Worm (Caenorhabditis elegans): ENCODE data around the gene T26C11.9.
A peak's percentile ranks its signal among the peaks of the same experiment; 100 is the strongest.

T26C11.9 gene

DNA sequence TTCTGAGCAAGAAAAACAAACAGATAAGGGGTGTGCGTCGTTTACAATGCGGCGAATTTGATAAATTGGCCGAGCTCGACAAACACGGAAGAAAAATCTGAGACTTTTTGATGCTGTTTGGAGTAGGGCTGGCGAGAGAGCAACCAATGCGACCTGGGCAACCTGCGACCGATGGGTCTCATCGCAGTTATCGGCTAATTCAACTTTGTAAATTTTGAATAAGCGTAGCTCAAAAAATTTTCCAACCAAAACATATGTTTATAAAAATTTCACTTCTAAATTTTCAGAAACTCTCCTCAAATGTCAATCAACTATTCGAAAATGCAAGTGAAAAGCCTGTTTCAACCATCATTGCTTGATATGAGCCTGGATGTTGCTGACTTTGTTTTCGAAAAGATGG lies 38.2 kb upstream of the T26C11.9 start, which contains the start of gene B0294.3 (continued):
- no peak for TF ChIP-seq snpc-1.1 (tag; optimal IDR thresholded peaks at IDR 0.05; ENCODE audit: insufficient read depth)
- TF ChIP-seq F23B12.7 (tag; optimal IDR thresholded peaks at IDR 0.05; ENCODE audit: insufficient read depth) = no peak
- TF ChIP-seq ccch-3 (GFP tag; optimal IDR thresholded peaks at IDR 0.05) = no peak
- TF ChIP-seq madf-10 (tag; optimal IDR thresholded peaks at IDR 0.05) = no peak
- TF ChIP-seq hlh-26 (GFP tag; conservative IDR thresholded peaks at IDR 0.05) = no peak

ce11 chrX:1890817-1891216 lies 37.2 kb upstream of the T26C11.9 start:
- TF ChIP-seq attf-6 (GFP tag; IDR thresholded peaks at IDR 0.05) = no peak
- no peak for TF ChIP-seq tbp1 (GFP tag; optimal IDR thresholded peaks at IDR 0.05)
- TF ChIP-seq F39B2.1 (GFP tag; IDR thresholded peaks at IDR 0.05) = no peak
- TF ChIP-seq lsy-27 (tag; optimal IDR thresholded peaks at IDR 0.05; ENCODE audit: borderline replicate concordance, insufficient read depth) = no peak
- no peak for TF ChIP-seq mes-4 (tag; optimal IDR thresholded peaks at IDR 0.05)
- no peak for TF ChIP-seq sdz-38 (tag; optimal IDR thresholded peaks at IDR 0.05)
- TF ChIP-seq bed-2 (GFP tag; IDR thresholded peaks at IDR 0.05) = no peak
- no peak for TF ChIP-seq nfya-2 (GFP tag; IDR thresholded peaks at IDR 0.05)
- no peak for TF ChIP-seq ama-1 (optimal IDR thresholded peaks at IDR 0.05)
- TF ChIP-seq ama-1 (GFP tag; optimal IDR thresholded peaks at IDR 0.05) = no peak
- TF ChIP-seq lin-54 (GFP tag; optimal IDR thresholded peaks at IDR 0.05) = no peak
- no peak for TF ChIP-seq B0261.1 (tag; optimal IDR thresholded peaks at IDR 0.05)
- TF ChIP-seq hmg-20 (GFP tag; IDR thresholded peaks at IDR 0.05) = no peak
- no peak for TF ChIP-seq fkh-3 (tag; optimal IDR thresholded peaks at IDR 0.05)
- TF ChIP-seq Y95B8A.8 (GFP tag; IDR thresholded peaks at IDR 0.05) = no peak
- TF ChIP-seq ztf-22 (GFP tag; optimal IDR thresholded peaks at IDR 0.05) = no peak

ce11 chrX:1888445-1889035 lies 34.9 kb upstream of the T26C11.9 start:
- TF ChIP-seq F57A8.1 (GFP tag; optimal IDR thresholded peaks at IDR 0.05) = peak; percentile 43
- no peak for TF ChIP-seq Y53F4B.3 (GFP tag; IDR thresholded peaks at IDR 0.05)
- peak; percentile 63 for TF ChIP-seq K12H6.12 (tag; optimal IDR thresholded peaks at IDR 0.05)
- TF ChIP-seq ets-4 (GFP tag; optimal IDR thresholded peaks at IDR 0.05) = peak; percentile 9
- no peak for TF ChIP-seq ceh-79 (tag; optimal IDR thresholded peaks at IDR 0.05)
- TF ChIP-seq F10E7.11 (tag; optimal IDR thresholded peaks at IDR 0.05) = peak; percentile 31
- peak; percentile 77 for TF ChIP-seq zfh-2 (GFP tag; conservative IDR thresholded peaks at IDR 0.05)
- peak; percentile 51 for TF ChIP-seq madf-10 (tag; optimal IDR thresholded peaks at IDR 0.05)
- peak; percentile 41 for TF ChIP-seq ztf-26 (tag; optimal IDR thresholded peaks at IDR 0.05)
- peak; percentile 50 for TF ChIP-seq nhr-80 (tag; optimal IDR thresholded peaks at IDR 0.05)
- no peak for TF ChIP-seq F23B12.7 (tag; optimal IDR thresholded peaks at IDR 0.05; ENCODE audit: insufficient read depth)
- TF ChIP-seq repo-1 (tag; optimal IDR thresholded peaks at IDR 0.05) = peak; percentile 74
- peak; percentile 10 for TF ChIP-seq nhr-90 (tag; optimal IDR thresholded peaks at IDR 0.05)
- TF ChIP-seq Y56A3A.18 (GFP tag; IDR thresholded peaks at IDR 0.05) = peak; percentile 90; the same call in 1 of the 2 replicates
- TF ChIP-seq sea-2 (GFP tag; IDR thresholded peaks at IDR 0.05) = no peak
- TF ChIP-seq tbx-9 (tag; optimal IDR thresholded peaks at IDR 0.05; ENCODE audit: borderline replicate concordance) = no peak
- no peak for TF ChIP-seq cebp-1 (GFP tag; IDR thresholded peaks at IDR 0.05)
- TF ChIP-seq cebp-1 (tag; optimal IDR thresholded peaks at IDR 0.05) = peak; percentile 80
- TF ChIP-seq tbp1 (GFP tag; optimal IDR thresholded peaks at IDR 0.05) = peak; percentile 61
- peak; percentile 83 for TF ChIP-seq B0336.3 (GFP tag; IDR thresholded peaks at IDR 0.05)
- TF ChIP-seq gei-17 (GFP tag; optimal IDR thresholded peaks at IDR 0.05) = peak; percentile 94
- peak; percentile 37 for TF ChIP-seq lin-54 (GFP tag; optimal IDR thresholded peaks at IDR 0.05)
- no peak for TF ChIP-seq unc-62 (GFP tag; optimal IDR thresholded peaks at IDR 0.05)
- TF ChIP-seq tlf-1 (GFP tag; optimal IDR thresholded peaks at IDR 0.05) = peak; percentile 72
- TF ChIP-seq rpc-1 (optimal IDR thresholded peaks at IDR 0.05) = no peak
- no peak for TF ChIP-seq rpc-1 (tag; optimal IDR thresholded peaks at IDR 0.05)
- no peak for TF ChIP-seq F39B2.1 (GFP tag; IDR thresholded peaks at IDR 0.05)
- peak; percentile 91 for TF ChIP-seq lin-40 (tag; optimal IDR thresholded peaks at IDR 0.05)
- no peak for TF ChIP-seq snpc-4 (GFP tag; optimal IDR thresholded peaks at IDR 0.05)
- peak in 2 of 4 experiments; percentile 15 to 29 for TF ChIP-seq snpc-4 (tag; optimal IDR thresholded peaks at IDR 0.05)
- TF ChIP-seq chd-7 (tag; optimal IDR thresholded peaks at IDR 0.05) = peak; percentile 9
